Worm (Caenorhabditis elegans): Measurements from ENCODE around the gene srab-14.

Gene srab-14

ce11 chrII:7496070-7496469 is 3.2 kb downstream of the srab-14 start, which contains the start of gene spi-1:
spi-1 (plus strand) TSS chrII:7496247.
- TF ChIP-seq ref-1 (GFP tag; conservative IDR thresholded peaks at IDR 0.05) (no peak), cog-1 (tag; optimal IDR thresholded peaks at IDR 0.05) (no peak), klf-2 (GFP tag; conservative IDR thresholded peaks at IDR 0.05) (no peak), med-1 (GFP tag; optimal IDR thresholded peaks at IDR 0.05; ENCODE audit: insufficient read depth) (no peak), flt-1 (GFP tag; IDR thresholded peaks at IDR 0.05) (no peak), T22C8.4 (GFP tag; IDR thresholded peaks at IDR 0.05) (no peak), ztf-29 (GFP tag; IDR thresholded peaks at IDR 0.05) (no peak), ztf-23 (GFP tag; IDR thresholded peaks at IDR 0.05) (no peak)

- no peak for TF ChIP-seq med-1 (GFP tag; optimal IDR thresholded peaks at IDR 0.05; ENCODE audit: insufficient read depth)
Measured at ce11 chrII:7494155-7494554, 5.1 kb downstream of the srab-14 start, which contains the start of gene R10H1.1. R10H1.1 (plus strand) TSS chrII:7494455.

ce11 chrII:7493599-7493998 is 5.7 kb downstream of the srab-14 start, which contains the start of gene nas-23:
nas-23 (minus strand) TSS chrII:7493699.
- no peak for TF ChIP-seq med-1 (GFP tag; optimal IDR thresholded peaks at IDR 0.05; ENCODE audit: insufficient read depth)
- no peak for TF ChIP-seq ztf-29 (GFP tag; IDR thresholded peaks at IDR 0.05)
- TF ChIP-seq flt-1 (GFP tag; IDR thresholded peaks at IDR 0.05) = no peak
- no peak for TF ChIP-seq cog-1 (tag; optimal IDR thresholded peaks at IDR 0.05)
- no peak for TF ChIP-seq klf-2 (GFP tag; conservative IDR thresholded peaks at IDR 0.05)
- TF ChIP-seq ref-1 (GFP tag; conservative IDR thresholded peaks at IDR 0.05) = no peak
- no peak for TF ChIP-seq tab-1 (GFP tag; IDR thresholded peaks at IDR 0.05)
- no peak for TF ChIP-seq ztf-23 (GFP tag; IDR thresholded peaks at IDR 0.05)
- TF ChIP-seq T22C8.4 (GFP tag; IDR thresholded peaks at IDR 0.05) = no peak

- TF ChIP-seq med-1 (GFP tag; optimal IDR thresholded peaks at IDR 0.05; ENCODE audit: insufficient read depth) = no peak
- no peak for TF ChIP-seq klf-2 (GFP tag; conservative IDR thresholded peaks at IDR 0.05)
- no peak for TF ChIP-seq flt-1 (GFP tag; IDR thresholded peaks at IDR 0.05)
- no peak for TF ChIP-seq T22C8.4 (GFP tag; IDR thresholded peaks at IDR 0.05)
- TF ChIP-seq ref-1 (GFP tag; conservative IDR thresholded peaks at IDR 0.05) = no peak
- no peak for TF ChIP-seq tab-1 (GFP tag; IDR thresholded peaks at IDR 0.05)
- TF ChIP-seq cog-1 (tag; optimal IDR thresholded peaks at IDR 0.05) = no peak
- TF ChIP-seq ztf-23 (GFP tag; IDR thresholded peaks at IDR 0.05) = no peak
- no peak for TF ChIP-seq ztf-29 (GFP tag; IDR thresholded peaks at IDR 0.05)
Measured at ce11 chrII:7489605-7490004, 9.7 kb downstream of the srab-14 start, which contains the start of gene D1022.9. D1022.9 (minus strand) TSS chrII:7489705.

ce11 chrII:7483009-7483408 is 16.3 kb downstream of the srab-14 start, which contains the start of gene cah-2:
cah-2 (minus strand) TSS chrII:7483109.
- TF ChIP-seq flt-1 (GFP tag; IDR thresholded peaks at IDR 0.05) = no peak
- no peak for TF ChIP-seq T22C8.4 (GFP tag; IDR thresholded peaks at IDR 0.05)
- no peak for TF ChIP-seq klf-2 (GFP tag; conservative IDR thresholded peaks at IDR 0.05)
- no peak for TF ChIP-seq tab-1 (GFP tag; IDR thresholded peaks at IDR 0.05)
- TF ChIP-seq ref-1 (GFP tag; conservative IDR thresholded peaks at IDR 0.05) = no peak
- TF ChIP-seq cog-1 (tag; optimal IDR thresholded peaks at IDR 0.05) = no peak
- no peak for TF ChIP-seq ztf-29 (GFP tag; IDR thresholded peaks at IDR 0.05)
- no peak for TF ChIP-seq ztf-23 (GFP tag; IDR thresholded peaks at IDR 0.05)
- no peak for TF ChIP-seq med-1 (GFP tag; optimal IDR thresholded peaks at IDR 0.05; ENCODE audit: insufficient read depth)

ce11 chrII:7478487-7479234 is 20.6 kb downstream of the srab-14 start, which contains the start of the genes aka-1 and ubc-6:
aka-1 (minus strand) TSS chrII:7478537.
ubc-6 (plus strand) TSS chrII:7479187.
- TF ChIP-seq cog-1 (tag; optimal IDR thresholded peaks at IDR 0.05) (peak; percentile 45), ztf-29 (GFP tag; IDR thresholded peaks at IDR 0.05) (no peak; the same call in 1 of the 2 replicates), flt-1 (GFP tag; IDR thresholded peaks at IDR 0.05) (peak; percentile 74), ref-1 (GFP tag; conservative IDR thresholded peaks at IDR 0.05) (0 out of 2 replicates have a peak, but pooled peaks have one; percentile 33), T22C8.4 (GFP tag; IDR thresholded peaks at IDR 0.05) (peak; percentile 64), med-1 (GFP tag; optimal IDR thresholded peaks at IDR 0.05; ENCODE audit: insufficient read depth) (no peak), tab-1 (GFP tag; IDR thresholded peaks at IDR 0.05) (peak; percentile 78; the same call in 1 of the 2 replicates), ztf-23 (GFP tag; IDR thresholded peaks at IDR 0.05) (peak; percentile 80), klf-2 (GFP tag; conservative IDR thresholded peaks at IDR 0.05) (peak; percentile 66)

ce11 chrII:7469318-7469717 is 30.0 kb downstream of the srab-14 start:
- TF ChIP-seq ref-1 (GFP tag; conservative IDR thresholded peaks at IDR 0.05) (no peak), ztf-23 (GFP tag; IDR thresholded peaks at IDR 0.05) (no peak), ztf-29 (GFP tag; IDR thresholded peaks at IDR 0.05) (no peak), flt-1 (GFP tag; IDR thresholded peaks at IDR 0.05) (no peak), cog-1 (tag; optimal IDR thresholded peaks at IDR 0.05) (no peak), T22C8.4 (GFP tag; IDR thresholded peaks at IDR 0.05) (no peak), tab-1 (GFP tag; IDR thresholded peaks at IDR 0.05) (no peak)

ce11 chrII:7465519-7465918 is 33.8 kb downstream of the srab-14 start, which contains the start of gene sro-1:
sro-1 (minus strand) TSS chrII:7465619.
- no peak for TF ChIP-seq tab-1 (GFP tag; IDR thresholded peaks at IDR 0.05)
- no peak for TF ChIP-seq ref-1 (GFP tag; conservative IDR thresholded peaks at IDR 0.05)
- no peak for TF ChIP-seq ztf-23 (GFP tag; IDR thresholded peaks at IDR 0.05)
- no peak for TF ChIP-seq ztf-29 (GFP tag; IDR thresholded peaks at IDR 0.05)
- no peak for TF ChIP-seq klf-2 (GFP tag; conservative IDR thresholded peaks at IDR 0.05)
- no peak for TF ChIP-seq T22C8.4 (GFP tag; IDR thresholded peaks at IDR 0.05)
- no peak for TF ChIP-seq flt-1 (GFP tag; IDR thresholded peaks at IDR 0.05)
- no peak for TF ChIP-seq med-1 (GFP tag; optimal IDR thresholded peaks at IDR 0.05; ENCODE audit: insufficient read depth)
- TF ChIP-seq cog-1 (tag; optimal IDR thresholded peaks at IDR 0.05) = no peak

ce11 chrII:7459205-7459604 is 40.1 kb downstream of the srab-14 start, which contains the start of gene D1022.2:
D1022.2 (plus strand) TSS chrII:7459505.
- TF ChIP-seq flt-1 (GFP tag; IDR thresholded peaks at IDR 0.05) (no peak), T22C8.4 (GFP tag; IDR thresholded peaks at IDR 0.05) (no peak), klf-2 (GFP tag; conservative IDR thresholded peaks at IDR 0.05) (no peak)

Data from whole organism, midembryonic.